Worm (Caenorhabditis elegans) whole organism, L1 larva: Measurements from ENCODE around the gene AH9.3.

ENCODE experiments used
- C34B4.2 ChIP-seq: sonication (generic microtip); optimal IDR thresholded peaks from 2 replicates; lab custom pipeline; 2017; ENCODE audit warnings: mild to moderate bottlenecking, missing genetic modification characterization, missing compliant biosample characterization
- Y116A8C.19 ChIP-seq: sonication (generic microtip); optimal IDR thresholded peaks from 2 replicates; lab custom pipeline; 2016; ENCODE audit warnings: missing compliant biosample characterization, missing genetic modification characterization, borderline replicate concordance
- alr-1 ChIP-seq: fragments of 200-800 bp; sonication (Bioruptor generic); optimal IDR thresholded peaks from 2 replicates; lab custom pipeline; 2018; ENCODE audit warnings: borderline replicate concordance, mild to moderate bottlenecking, missing genetic modification characterization, missing compliant biosample characterization
- aly-2 ChIP-seq: fragments of 150-350 bp; optimal IDR thresholded peaks from 2 replicates; lab custom pipeline; 2014; ENCODE audit warnings: missing biosample characterization, missing genetic modification characterization
- blmp-1 ChIP-seq: fragments of 150-350 bp; optimal IDR thresholded peaks from 2 replicates; lab custom pipeline; 2014; ENCODE audit warnings: missing biosample characterization, missing genetic modification characterization
- ceh-8 ChIP-seq: fragments of 200-800 bp; sonication (Bioruptor generic); optimal IDR thresholded peaks from 2 replicates; lab custom pipeline; 2018; ENCODE audit warnings: mild to moderate bottlenecking, missing genetic modification characterization, moderate library complexity, missing compliant biosample characterization
- ceh-90 ChIP-seq: sonication (generic microtip); optimal IDR thresholded peaks from 2 replicates; lab custom pipeline; 2016; ENCODE audit warnings: missing genetic modification characterization, missing compliant biosample characterization
- ces-1 ChIP-seq: fragments of 150-350 bp; optimal IDR thresholded peaks from 2 replicates; lab custom pipeline; 2014; ENCODE audit warnings: missing biosample characterization, missing genetic modification reagents, missing genetic modification characterization
- dpl-1 ChIP-seq, 3 experiments: fragments of 150-350 bp in 2 of 3; sonication (generic microtip) in 1 of 3; optimal IDR thresholded peaks; 2 replicates each; lab custom pipeline; 2014 to 2017; ENCODE audit warnings: missing biosample characterization in 3 of 3, missing genetic modification characterization in 3 of 3, missing genetic modification reagents in 3 of 3
- efl-1 ChIP-seq, 4 experiments: fragments of 150-350 bp; optimal IDR thresholded peaks in 3 of 4; peaks in 1 of 4; 1 replicate in 1 of 4; 2 replicates in 3 of 4; lab custom pipeline; 2014; ENCODE audit warnings: missing biosample characterization in 2 of 4, missing genetic modification characterization in 2 of 4, missing genetic modification reagents in 2 of 4
- elt-2 ChIP-seq: sonication (generic microtip); optimal IDR thresholded peaks from 2 replicates; lab custom pipeline; 2016; ENCODE audit warnings: missing genetic modification characterization, mild to moderate bottlenecking, inconsistent platforms, missing compliant biosample characterization, missing genetic modification reagents
- elt-3 ChIP-seq, 6 experiments: fragments of 150-350 bp in 1 of 6; sonication (generic microtip); optimal IDR thresholded peaks; 2 replicates each; lab custom pipeline; 2017 to 2018; ENCODE audit warnings: missing biosample characterization in 6 of 6, missing genetic modification characterization in 6 of 6, inconsistent platforms in 1 of 6
- grh-1 ChIP-seq: fragments of 200-800 bp; sonication (Bioruptor generic); IDR thresholded peaks from 2 replicates; pipeline ENCODE4 v1.3.6; 2022; ENCODE audit warnings: missing genetic modification reagents, missing genetic modification characterization, missing compliant biosample characterization
- hlh-17 ChIP-seq: fragments of 200-800 bp; sonication (Bioruptor generic); optimal IDR thresholded peaks from 2 replicates; lab custom pipeline; 2018; ENCODE audit warnings: missing genetic modification characterization, mild to moderate bottlenecking, missing compliant biosample characterization, moderate library complexity, borderline replicate concordance
- irx-1 ChIP-seq: sonication (generic microtip); optimal IDR thresholded peaks from 2 replicates; lab custom pipeline; 2016; ENCODE audit warnings: missing genetic modification characterization, missing compliant biosample characterization
- isw-1 ChIP-seq: fragments of 200-800 bp; sonication (Bioruptor generic); IDR thresholded peaks from 2 replicates; pipeline ENCODE4 v1.3.6; 2022; ENCODE audit warnings: missing genetic modification characterization, missing compliant biosample characterization
- jun-1 ChIP-seq: fragments of 150-350 bp; optimal IDR thresholded peaks from 2 replicates; lab custom pipeline; 2014; ENCODE audit warnings: missing biosample characterization, missing genetic modification reagents, missing genetic modification characterization
- lin-13 ChIP-seq: fragments of 150-350 bp; optimal IDR thresholded peaks from 2 replicates; lab custom pipeline; 2014; ENCODE audit warnings: missing biosample characterization, missing genetic modification reagents, missing genetic modification characterization
- lin-35 ChIP-seq, 2 experiments: fragments of 150-350 bp; optimal IDR thresholded peaks; 2 replicates each; lab custom pipeline; 2014; ENCODE audit warnings: missing biosample characterization in 2 of 2, missing genetic modification characterization in 2 of 2, missing genetic modification reagents in 2 of 2
- lin-39 ChIP-seq: fragments of 150-350 bp; optimal IDR thresholded peaks from 2 replicates; lab custom pipeline; 2014; ENCODE audit warnings: missing biosample characterization, missing genetic modification reagents, missing genetic modification characterization
- lsy-2 ChIP-seq, 2 experiments: fragments of 150-350 bp; optimal IDR thresholded peaks; 2 replicates each; lab custom pipeline; 2014; ENCODE audit warnings: missing biosample characterization in 2 of 2, missing genetic modification characterization in 2 of 2
- mdl-1 ChIP-seq, 2 experiments: fragments of 150-350 bp; optimal IDR thresholded peaks; 2 replicates each; lab custom pipeline; 2014 to 2017; ENCODE audit warnings: missing biosample characterization in 2 of 2, missing genetic modification characterization in 2 of 2, inconsistent platforms in 1 of 2
- mep-1 ChIP-seq: fragments of 150-350 bp; optimal IDR thresholded peaks from 2 replicates; lab custom pipeline; 2014; ENCODE audit warnings: missing biosample characterization, missing genetic modification characterization
- nhr-19 ChIP-seq: fragments of 200-800 bp; sonication (Bioruptor generic); conservative IDR thresholded peaks from 2 replicates; pipeline ENCODE4 v1.3.6; 2022; ENCODE audit warnings: missing genetic modification characterization, missing compliant biosample characterization
- nhr-20 ChIP-seq: sonication (generic microtip); optimal IDR thresholded peaks from 2 replicates; lab custom pipeline; 2016; ENCODE audit warnings: mild to moderate bottlenecking, missing genetic modification characterization, missing compliant biosample characterization
- nhr-237 ChIP-seq: fragments of 150-350 bp; optimal IDR thresholded peaks from 2 replicates; lab custom pipeline; 2014; ENCODE audit warnings: missing biosample characterization, missing genetic modification characterization
- nhr-28 ChIP-seq: fragments of 150-350 bp; optimal IDR thresholded peaks from 2 replicates; lab custom pipeline; 2014; ENCODE audit warnings: missing biosample characterization, missing genetic modification characterization
- nhr-47 ChIP-seq: sonication (generic microtip); optimal IDR thresholded peaks from 2 replicates; lab custom pipeline; 2016; ENCODE audit warnings: mild to moderate bottlenecking, missing genetic modification characterization, moderate library complexity, missing compliant biosample characterization
- nhr-71 ChIP-seq: sonication (generic microtip); optimal IDR thresholded peaks from 2 replicates; lab custom pipeline; 2016; ENCODE audit warnings: mild to moderate bottlenecking, missing genetic modification characterization, moderate library complexity, missing compliant biosample characterization
- nhr-77 ChIP-seq: fragments of 150-350 bp; optimal IDR thresholded peaks from 2 replicates; lab custom pipeline; 2014; ENCODE audit warnings: missing biosample characterization, missing genetic modification characterization
- nhr-85 ChIP-seq: sonication (generic microtip); peaks from one replicate; lab custom pipeline; 2016; ENCODE audit warnings: missing genetic modification characterization, inconsistent platforms, missing compliant biosample characterization
- pag-3 ChIP-seq: sonication (generic microtip); optimal IDR thresholded peaks from 2 replicates; lab custom pipeline; 2017; ENCODE audit warnings: missing genetic modification characterization, mild to moderate bottlenecking, missing compliant biosample characterization, antibody characterized with exemption, borderline replicate concordance; ENCODE audit not compliant: insufficient read depth
- pqm-1 ChIP-seq: sonication (generic microtip); optimal IDR thresholded peaks from 3 replicates; lab custom pipeline; 2017; ENCODE audit warnings: missing biosample characterization, missing genetic modification characterization
- rnt-1 ChIP-seq: sonication (generic microtip); optimal IDR thresholded peaks from 2 replicates; lab custom pipeline; 2016; ENCODE audit warnings: mild to moderate bottlenecking, missing genetic modification characterization, moderate library complexity, missing compliant biosample characterization
- skn-1 ChIP-seq: fragments of 150-350 bp; optimal IDR thresholded peaks from 2 replicates; lab custom pipeline; 2014; ENCODE audit warnings: missing biosample characterization, missing genetic modification characterization
- snu-23 ChIP-seq: sonication (generic microtip); optimal IDR thresholded peaks from 2 replicates; lab custom pipeline; 2016; ENCODE audit warnings: missing genetic modification characterization, missing compliant biosample characterization
- sox-4 ChIP-seq: sonication (generic microtip); optimal IDR thresholded peaks from 2 replicates; lab custom pipeline; 2016; ENCODE audit warnings: missing genetic modification characterization, missing compliant biosample characterization
- sup-37 ChIP-seq: fragments of 200-800 bp; sonication (Bioruptor generic); optimal IDR thresholded peaks from 2 replicates; lab custom pipeline; 2018; ENCODE audit warnings: mild to moderate bottlenecking, missing genetic modification characterization, missing compliant biosample characterization
- swsn-7 ChIP-seq: sonication (generic microtip); optimal IDR thresholded peaks from 2 replicates; lab custom pipeline; 2016; ENCODE audit warnings: missing genetic modification characterization, missing compliant biosample characterization
- tbx-2 ChIP-seq: sonication (generic microtip); optimal IDR thresholded peaks from 2 replicates; lab custom pipeline; 2016; ENCODE audit warnings: missing genetic modification characterization, missing compliant biosample characterization
- unc-130 ChIP-seq: fragments of 150-350 bp; optimal IDR thresholded peaks from 2 replicates; lab custom pipeline; 2017; ENCODE audit warnings: missing biosample characterization, missing genetic modification characterization, inconsistent platforms
- unc-30 ChIP-seq: sonication (generic microtip); optimal IDR thresholded peaks from 2 replicates; lab custom pipeline; 2017; ENCODE audit warnings: missing biosample characterization, missing genetic modification characterization
- unc-62 ChIP-seq: fragments of 150-350 bp; optimal IDR thresholded peaks from 2 replicates; lab custom pipeline; 2014; ENCODE audit warnings: missing biosample characterization, missing genetic modification reagents, missing genetic modification characterization
- unc-86 ChIP-seq: sonication (generic microtip); optimal IDR thresholded peaks from 2 replicates; lab custom pipeline; 2016; ENCODE audit warnings: missing genetic modification characterization, missing compliant biosample characterization
- unc-98 ChIP-seq: fragments of 200-800 bp; sonication (Bioruptor generic); IDR thresholded peaks from 2 replicates; pipeline ENCODE4 v1.3.6; 2022; ENCODE audit warnings: missing genetic modification characterization, missing compliant biosample characterization
- ztf-11 ChIP-seq, 2 experiments: sonication (generic microtip); optimal IDR thresholded peaks; 2 replicates each; lab custom pipeline; 2016 to 2017; ENCODE audit warnings: missing genetic modification characterization in 2 of 2, missing biosample characterization in 1 of 2, missing compliant biosample characterization in 1 of 2
- ztf-4 ChIP-seq: fragments of 150-350 bp; optimal IDR thresholded peaks from 2 replicates; lab custom pipeline; 2014; ENCODE audit warnings: missing biosample characterization, missing genetic modification characterization

Gene AH9.3

DNA sequence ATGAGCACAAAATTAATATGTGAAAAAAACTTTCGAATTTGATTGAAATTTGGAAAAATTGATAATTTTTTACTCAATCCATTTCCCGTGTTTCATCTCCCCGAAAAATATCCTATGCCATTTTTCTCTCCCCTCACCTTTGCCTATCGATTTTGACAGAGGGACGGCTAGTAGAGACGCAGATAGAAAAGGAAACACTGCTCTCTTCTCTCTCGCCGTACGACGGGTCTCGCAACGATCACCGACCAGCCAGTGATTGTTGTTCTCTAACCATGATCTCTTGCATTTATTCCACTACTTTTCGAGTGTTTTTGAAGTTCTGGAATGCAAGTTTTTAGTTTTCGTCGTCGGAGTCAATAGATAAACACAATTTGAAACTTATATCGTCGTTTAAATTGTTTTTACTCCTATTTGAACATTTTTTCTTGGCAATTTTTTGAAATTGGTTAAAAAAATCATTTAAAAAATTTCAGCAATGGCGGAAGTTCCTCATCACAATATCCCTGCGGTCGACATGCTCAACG, 23.4 kb downstream of the AH9.3 start, which contains the start of gene vha-15 (continued):
- TF ChIP-seq unc-30 (tag; lab: Kevin White, UChicago) (no peak), nhr-28 (no peak), blmp-1 (peak; percentile 75), sox-4 (tag; lab: Kevin White, UChicago) (no peak), C34B4.2 (tag; lab: Kevin White, UChicago) (no peak), elt-2 (tag; lab: Kevin White, UChicago) (peak; percentile 16), Y116A8C.19 (no peak), sup-37 (GFP tag; lab: Kevin White, UChicago) (no peak), nhr-20 (peak; percentile 84), elt-3 (tag; optimal IDR thresholded peaks at IDR 0.05; lab: Kevin White, UChicago) (peak in 2 of 6 experiments; percentile 36 to 60), grh-1 (GFP tag; lab: Robert Waterston, UW) (peak; percentile 50; the same call in 1 of the 2 replicates), ztf-4 (tag; lab: Kevin White, UChicago) (peak; percentile 47), nhr-47 (peak; percentile 81), ceh-90 (no peak), ztf-11 (tag; optimal IDR thresholded peaks at IDR 0.05; lab: Kevin White, UChicago) (no peak), skn-1 (peak; percentile 97), nhr-19 (peak; percentile 61), mdl-1 (tag; optimal IDR thresholded peaks at IDR 0.05; lab: Kevin White, UChicago) (peak in 1 of 2 experiments; percentile 65), hlh-17 (no peak), unc-130 (tag; lab: Kevin White, UChicago) (no peak), lin-35 (GFP tag; optimal IDR thresholded peaks at IDR 0.05; lab: Kevin White, UChicago) (peak; percentile 68 to 87), jun-1 (tag; lab: Kevin White, UChicago) (peak; percentile 69), dpl-1 (GFP tag; optimal IDR thresholded peaks at IDR 0.05; lab: Kevin White, UChicago) (peak; percentile 44 to 57 (median 45)), nhr-237 (tag; lab: Kevin White, UChicago) (peak; percentile 44), lsy-2 (tag; optimal IDR thresholded peaks at IDR 0.05; lab: Kevin White, UChicago) (peak; percentile 89 to 95), unc-98 (GFP tag; lab: Robert Waterston, UW) (no peak), unc-86 (tag; lab: Kevin White, UChicago) (peak; percentile 72), rnt-1 (tag; lab: Kevin White, UChicago) (peak; percentile 84), alr-1 (tag; lab: Kevin White, UChicago) (no peak), ces-1 (GFP tag; lab: Kevin White, UChicago) (no peak), ceh-8 (GFP tag; lab: Kevin White, UChicago) (no peak), lin-13 (GFP tag; lab: Kevin White, UChicago) (peak; percentile 61), nhr-77 (tag; lab: Kevin White, UChicago) (peak; percentile 81)

DNA sequence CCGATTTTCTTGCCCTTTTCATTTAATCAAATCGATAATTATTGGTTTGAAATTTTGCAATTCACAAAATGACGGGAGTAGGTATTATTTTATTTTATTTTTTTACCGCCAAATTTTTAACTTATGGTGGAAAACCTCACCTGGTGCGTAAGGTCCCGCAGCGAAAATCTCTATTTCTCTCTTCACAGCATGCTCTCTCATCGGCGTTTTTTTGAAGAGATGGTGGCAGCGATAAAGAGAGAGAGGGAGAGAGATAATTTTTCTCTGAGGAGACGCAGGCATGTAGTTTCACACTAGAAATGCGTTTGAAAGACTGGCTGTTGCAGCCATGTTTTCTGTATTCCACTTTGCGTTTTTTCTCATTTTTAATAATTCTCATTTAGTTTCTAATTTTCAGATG, 27.0 kb downstream of the AH9.3 start, which contains the start of gene T14F9.2:
Gene T14F9.2, plus strand, starts transcription at position 396 of the 400 bp plus-strand sequence.
- TF ChIP-seq lin-39 (tag; lab: Kevin White, UChicago) (no peak), C34B4.2 (tag; lab: Kevin White, UChicago) (no peak), nhr-77 (tag; lab: Kevin White, UChicago) (no peak), nhr-237 (tag; lab: Kevin White, UChicago) (no peak), rnt-1 (tag; lab: Kevin White, UChicago) (peak; percentile 63), ceh-90 (peak; percentile 8), unc-62 (GFP tag; lab: Kevin White, UChicago) (no peak), irx-1 (tag; lab: Kevin White, UChicago) (peak; percentile 37), pag-3 (tag; lab: Kevin White, UChicago) (peak; percentile 55), nhr-71 (tag; lab: Kevin White, UChicago) (peak; percentile 69), unc-98 (GFP tag; lab: Robert Waterston, UW) (no peak), nhr-19 (no peak; the same call in 1 of the 2 replicates), dpl-1 (GFP tag; optimal IDR thresholded peaks at IDR 0.05; lab: Kevin White, UChicago) (peak; percentile 41 to 56 (median 52)), aly-2 (no peak), swsn-7 (tag; lab: Kevin White, UChicago) (peak; percentile 42), skn-1 (peak; percentile 89), isw-1 (GFP tag; lab: Robert Waterston, UW) (no peak), efl-1 (optimal IDR thresholded peaks at IDR 0.05; lab: Kevin White, UChicago) (peak; percentile 44 to 61), efl-1 (GFP tag; optimal IDR thresholded peaks at IDR 0.05 in 1 of 2; lab: Kevin White, UChicago) (peak; percentile 39 to 75), snu-23 (peak; percentile 74), nhr-20 (peak; percentile 60), nhr-85 (tag; lab: Kevin White, UChicago) (peak; percentile 79), tbx-2 (peak; percentile 45), pqm-1 (no peak), unc-130 (tag; lab: Kevin White, UChicago) (peak; percentile 7), ztf-11 (tag; optimal IDR thresholded peaks at IDR 0.05; lab: Kevin White, UChicago) (no peak), nhr-47 (peak; percentile 62), ces-1 (GFP tag; lab: Kevin White, UChicago) (no peak), elt-2 (tag; lab: Kevin White, UChicago) (peak; percentile 20), mep-1 (tag; lab: Kevin White, UChicago) (peak; percentile 76), mdl-1 (tag; optimal IDR thresholded peaks at IDR 0.05; lab: Kevin White, UChicago) (peak in 1 of 2 experiments; percentile 28), lin-35 (GFP tag; optimal IDR thresholded peaks at IDR 0.05; lab: Kevin White, UChicago) (peak in 1 of 2 experiments; percentile 71)
